Fruit fly (Drosophila melanogaster) S2 (cell line): ENCODE measurements around the gene Irp-1A.

Experiments used
- CG8478 ChIP-seq: fragments of >200 bp; optimal IDR thresholded peaks from 2 replicates; lab custom pipeline; 2018
- CTCF ChIP-seq, 2 experiments: fragments of >200 bp; optimal IDR thresholded peaks; 2 replicates each; lab custom pipeline; 2018

dm6 chr3R:22686336-22686874, 38.0 kb downstream of the Irp-1A start, which contains the start of the genes Gclm and CG17625:
- TF ChIP-seq CTCF (optimal IDR thresholded peaks at IDR 0.05; lab: Kevin White, UChicago) (no peak), CG8478 (no peak)
